Fruit fly (Drosophila melanogaster): Measurements from ENCODE around the gene nub.

- TF ChIP-seq CG33017 (tag; optimal IDR thresholded peaks at IDR 0.05) = no peak
- no peak for TF ChIP-seq toe (GFP tag; optimal IDR thresholded peaks at IDR 0.05)
Measured at dm6 chr2L:12615940-12616450, 28.6 kb downstream of the nub start.

Data from whole organism, adult.